Fruit fly (Drosophila melanogaster): ENCODE measurements around the gene CG6418.

CG6418 gene

dm6 chr3L:10848712-10849377 lies 30.0 kb downstream of the CG6418 start:
- TF ChIP-seq rn (GFP tag; IDR thresholded peaks at IDR 0.05) (no peak), CG32121 (GFP tag; IDR thresholded peaks at IDR 0.05) (0 out of 2 replicates have a peak, but pooled peaks have one; percentile 29)

- peak; percentile 38 for TF ChIP-seq Pif1A (GFP tag; optimal IDR thresholded peaks at IDR 0.05)
- no peak for TF ChIP-seq Ets98B (GFP tag; IDR thresholded peaks at IDR 0.05)
- peak; percentile 51 for TF ChIP-seq CG9948 (tag; optimal IDR thresholded peaks at IDR 0.05)
- no peak for TF ChIP-seq fd96Ca (GFP tag; IDR thresholded peaks at IDR 0.05)
- TF ChIP-seq CG10348 (GFP tag; IDR thresholded peaks at IDR 0.05), result no peak
- peak; percentile 17 for TF ChIP-seq Pif1B (GFP tag; optimal IDR thresholded peaks at IDR 0.05)
- TF ChIP-seq Snoo (tag; optimal IDR thresholded peaks at IDR 0.05), result no peak
- TF ChIP-seq CG8301 (tag; optimal IDR thresholded peaks at IDR 0.05), result peak; percentile 4
- no peak for TF ChIP-seq CG32121 (GFP tag; IDR thresholded peaks at IDR 0.05)
- 0 out of 3 replicates have a peak, but pooled peaks have one; percentile 11 for TF ChIP-seq CG4496 (GFP tag; IDR thresholded peaks at IDR 0.05)
- TF ChIP-seq CG34367 (tag; optimal IDR thresholded peaks at IDR 0.05), result peak; percentile 40
- peak; percentile 68 for TF ChIP-seq CG15710 (tag; optimal IDR thresholded peaks at IDR 0.05)
- no peak for TF ChIP-seq rn (GFP tag; IDR thresholded peaks at IDR 0.05)
- no peak for TF ChIP-seq CG13204 (GFP tag; optimal IDR thresholded peaks at IDR 0.05)
- peak; percentile 52 for TF ChIP-seq EcR (GFP tag; optimal IDR thresholded peaks at IDR 0.05)
- TF ChIP-seq gl (tag; optimal IDR thresholded peaks at IDR 0.05), result no peak
- TF ChIP-seq D1 (tag; optimal IDR thresholded peaks at IDR 0.05), result peak; percentile 40
- TF ChIP-seq CG12605 (GFP tag; IDR thresholded peaks at IDR 0.05), result no peak
- peak; percentile 68 for TF ChIP-seq CG8159 (tag; optimal IDR thresholded peaks at IDR 0.05)
- TF ChIP-seq CG14655 (GFP tag; optimal IDR thresholded peaks at IDR 0.05), result peak; percentile 49
- TF ChIP-seq CG17806 (tag; optimal IDR thresholded peaks at IDR 0.05), result peak; percentile 59
Observed at dm6 chr3L:10847790-10848492, 30.9 kb downstream of the CG6418 start.

- TF ChIP-seq CG13204 (GFP tag; optimal IDR thresholded peaks at IDR 0.05), result no peak
- no peak for TF ChIP-seq Pif1A (GFP tag; optimal IDR thresholded peaks at IDR 0.05)
- TF ChIP-seq EcR (GFP tag; optimal IDR thresholded peaks at IDR 0.05), result no peak
- TF ChIP-seq CG14655 (GFP tag; optimal IDR thresholded peaks at IDR 0.05), result no peak
- no peak for TF ChIP-seq CG8301 (tag; optimal IDR thresholded peaks at IDR 0.05)
- no peak for TF ChIP-seq CG9948 (tag; optimal IDR thresholded peaks at IDR 0.05)
- TF ChIP-seq fd96Ca (GFP tag; IDR thresholded peaks at IDR 0.05), result no peak
- TF ChIP-seq D1 (tag; optimal IDR thresholded peaks at IDR 0.05), result no peak
- no peak for TF ChIP-seq Ets98B (GFP tag; IDR thresholded peaks at IDR 0.05)
- no peak for TF ChIP-seq CG10348 (GFP tag; IDR thresholded peaks at IDR 0.05)
- TF ChIP-seq CG17806 (tag; optimal IDR thresholded peaks at IDR 0.05), result no peak
- TF ChIP-seq CG32121 (GFP tag; IDR thresholded peaks at IDR 0.05), result no peak
- no peak for TF ChIP-seq CG4496 (GFP tag; IDR thresholded peaks at IDR 0.05)
- TF ChIP-seq rn (GFP tag; IDR thresholded peaks at IDR 0.05), result no peak
- no peak for TF ChIP-seq CG15710 (tag; optimal IDR thresholded peaks at IDR 0.05)
- no peak for TF ChIP-seq gl (tag; optimal IDR thresholded peaks at IDR 0.05)
- TF ChIP-seq CG8159 (tag; optimal IDR thresholded peaks at IDR 0.05), result no peak
- TF ChIP-seq CG12605 (GFP tag; IDR thresholded peaks at IDR 0.05), result no peak
Observed at dm6 chr3L:10845758-10846157, 33.1 kb downstream of the CG6418 start.

dm6 chr3L:10844548-10845530 lies 34.0 kb downstream of the CG6418 start:
- TF ChIP-seq CG8159 (tag; optimal IDR thresholded peaks at IDR 0.05) (peak; percentile 49), CG15710 (tag; optimal IDR thresholded peaks at IDR 0.05) (peak; percentile 2), EcR (GFP tag; optimal IDR thresholded peaks at IDR 0.05) (no peak), Pif1A (GFP tag; optimal IDR thresholded peaks at IDR 0.05) (no peak), D1 (tag; optimal IDR thresholded peaks at IDR 0.05) (no peak)

dm6 chr3L:10843685-10844084 lies 35.2 kb downstream of the CG6418 start:
- TF ChIP-seq CG8301 (tag; optimal IDR thresholded peaks at IDR 0.05), result no peak
- TF ChIP-seq CG13204 (GFP tag; optimal IDR thresholded peaks at IDR 0.05), result no peak
- TF ChIP-seq Pif1A (GFP tag; optimal IDR thresholded peaks at IDR 0.05), result no peak
- 0 out of 3 replicates have a peak, but pooled peaks have one; percentile 26 for TF ChIP-seq CG4496 (GFP tag; IDR thresholded peaks at IDR 0.05)
- TF ChIP-seq fd96Ca (GFP tag; IDR thresholded peaks at IDR 0.05), result no peak

dm6 chr3L:10843273-10843672 lies 35.6 kb downstream of the CG6418 start:
- TF ChIP-seq Snoo (tag; optimal IDR thresholded peaks at IDR 0.05) (peak; percentile 12), gl (tag; optimal IDR thresholded peaks at IDR 0.05) (no peak), Pif1A (GFP tag; optimal IDR thresholded peaks at IDR 0.05) (no peak), CG10348 (GFP tag; IDR thresholded peaks at IDR 0.05) (no peak), CG34367 (tag; optimal IDR thresholded peaks at IDR 0.05) (peak; percentile 25), fd96Ca (GFP tag; IDR thresholded peaks at IDR 0.05) (no peak), CG13204 (GFP tag; optimal IDR thresholded peaks at IDR 0.05) (no peak), CG8301 (tag; optimal IDR thresholded peaks at IDR 0.05) (peak; percentile 13), CG12605 (GFP tag; IDR thresholded peaks at IDR 0.05) (no peak), CG17806 (tag; optimal IDR thresholded peaks at IDR 0.05) (peak; percentile 39), Ets98B (GFP tag; IDR thresholded peaks at IDR 0.05) (no peak), CG15710 (tag; optimal IDR thresholded peaks at IDR 0.05) (peak; percentile 41), CG32121 (GFP tag; IDR thresholded peaks at IDR 0.05) (no peak), EcR (GFP tag; optimal IDR thresholded peaks at IDR 0.05) (no peak), CG4496 (GFP tag; IDR thresholded peaks at IDR 0.05) (no peak), CG8159 (tag; optimal IDR thresholded peaks at IDR 0.05) (peak; percentile 75), D1 (tag; optimal IDR thresholded peaks at IDR 0.05) (no peak), CG9948 (tag; optimal IDR thresholded peaks at IDR 0.05) (peak; percentile 45), CG14655 (GFP tag; optimal IDR thresholded peaks at IDR 0.05) (peak; percentile 53), Pif1B (GFP tag; optimal IDR thresholded peaks at IDR 0.05) (no peak), rn (GFP tag; IDR thresholded peaks at IDR 0.05) (no peak)
